Fruit fly (Drosophila melanogaster) whole organism, embryonic: ENCODE results near the gene CG18269.

ENCODE experiments used
- Antp ChIP-seq: fragments of 200-800 bp; sonication (Bioruptor generic); optimal IDR thresholded peaks from 3 replicates; lab custom pipeline; 2016; ENCODE audit warnings: missing biosample characterization, missing genetic modification characterization
- Atf3 ChIP-seq: fragments of 200-800 bp; sonication (Bioruptor generic); optimal IDR thresholded peaks from 3 replicates; lab custom pipeline; 2016; ENCODE audit warnings: missing biosample characterization, missing genetic modification characterization
- Bdp1 ChIP-seq: fragments of 200-800 bp; sonication (Bioruptor generic); optimal IDR thresholded peaks from 3 replicates; lab custom pipeline; 2016; ENCODE audit warnings: missing biosample characterization, missing genetic modification characterization
- CG10431 ChIP-seq: fragments of 200-800 bp; sonication (Bioruptor generic); optimal IDR thresholded peaks from 3 replicates; lab custom pipeline; 2018; ENCODE audit warnings: missing biosample characterization, mild to moderate bottlenecking, missing genetic modification characterization
- CG10654 ChIP-seq: fragments of 200-800 bp; sonication (Bioruptor generic); optimal IDR thresholded peaks from 2 replicates; lab custom pipeline; 2016; ENCODE audit warnings: missing biosample characterization, missing genetic modification characterization
- CG10959 ChIP-seq: fragments of 200-800 bp; sonication (Bioruptor generic); IDR thresholded peaks from 2 replicates; pipeline ENCODE4 v1.3.6; 2022; ENCODE audit warnings: missing biosample characterization, missing genetic modification characterization
- CG12769 ChIP-seq: fragments of 200-800 bp; sonication (Bioruptor generic); optimal IDR thresholded peaks from 2 replicates; lab custom pipeline; 2019; ENCODE audit warnings: missing biosample characterization, mild to moderate bottlenecking, missing genetic modification characterization, moderate library complexity
- CG14965 ChIP-seq: fragments of 200-800 bp; sonication (Bioruptor generic); optimal IDR thresholded peaks from 2 replicates; lab custom pipeline; 2016; ENCODE audit warnings: missing biosample characterization, missing genetic modification characterization, borderline replicate concordance
- CG1529 ChIP-seq: fragments of 200-800 bp; sonication (Bioruptor generic); optimal IDR thresholded peaks from 3 replicates; lab custom pipeline; 2018; ENCODE audit warnings: missing biosample characterization, missing genetic modification characterization
- CG1832 ChIP-seq: fragments of 200-800 bp; sonication (Bioruptor generic); optimal IDR thresholded peaks from 2 replicates; lab custom pipeline; 2017; ENCODE audit warnings: missing biosample characterization, mild to moderate bottlenecking, missing genetic modification characterization, inconsistent platforms
- CG18619 ChIP-seq: fragments of 200-800 bp; sonication (Bioruptor generic); optimal IDR thresholded peaks from 3 replicates; lab custom pipeline; 2017; ENCODE audit warnings: missing biosample characterization, mild to moderate bottlenecking, missing genetic modification characterization
- CG30431 ChIP-seq: fragments of 200-800 bp; sonication (Bioruptor generic); optimal IDR thresholded peaks from 2 replicates; lab custom pipeline; 2017; ENCODE audit warnings: missing biosample characterization, missing genetic modification characterization
- CG3065 ChIP-seq: fragments of 200-800 bp; sonication (Bioruptor generic); optimal IDR thresholded peaks from 2 replicates; lab custom pipeline; 2016; ENCODE audit warnings: missing biosample characterization, missing genetic modification characterization
- CG31365 ChIP-seq: fragments of 200-800 bp; sonication (Bioruptor generic); optimal IDR thresholded peaks from 2 replicates; lab custom pipeline; 2018; ENCODE audit warnings: missing biosample characterization, mild to moderate bottlenecking, missing genetic modification characterization
- CG32767 ChIP-seq: fragments of 200-800 bp; sonication (Bioruptor generic); IDR thresholded peaks from 2 replicates; pipeline ENCODE4 v1.3.6; 2022; ENCODE audit warnings: missing biosample characterization, missing genetic modification characterization
- CG34422 ChIP-seq: fragments of 200-800 bp; sonication (Bioruptor generic); IDR thresholded peaks from 3 replicates; pipeline ENCODE4 v1.3.6; 2022; ENCODE audit warnings: missing biosample characterization, missing genetic modification characterization
- CG3995 ChIP-seq: fragments of 200-800 bp; sonication (Bioruptor generic); optimal IDR thresholded peaks from 3 replicates; lab custom pipeline; 2016; ENCODE audit warnings: missing biosample characterization, missing genetic modification characterization
- CG6689 ChIP-seq: fragments of 200-800 bp; sonication (Bioruptor generic); IDR thresholded peaks from 2 replicates; pipeline ENCODE4 v1.3.6; 2022; ENCODE audit warnings: missing biosample characterization, missing genetic modification characterization
- CG6813 ChIP-seq: fragments of 200-800 bp; sonication (Bioruptor generic); optimal IDR thresholded peaks from 2 replicates; lab custom pipeline; 2017; ENCODE audit warnings: missing biosample characterization, missing genetic modification characterization, mild to moderate bottlenecking, moderate library complexity, missing genetic modification reagents
- CG9876 ChIP-seq: fragments of 200-800 bp; sonication (Bioruptor generic); optimal IDR thresholded peaks from 2 replicates; lab custom pipeline; 2016; ENCODE audit warnings: missing biosample characterization, missing genetic modification characterization
- Dek ChIP-seq: fragments of 200-800 bp; sonication (Bioruptor generic); optimal IDR thresholded peaks from 3 replicates; lab custom pipeline; 2019; ENCODE audit warnings: missing biosample characterization, mild to moderate bottlenecking, missing genetic modification characterization, moderate library complexity
- Dref ChIP-seq: fragments of 200-800 bp; sonication (Bioruptor generic); IDR thresholded peaks from 2 replicates; pipeline ENCODE4 v1.3.6; 2022; ENCODE audit warnings: missing biosample characterization, missing genetic modification characterization
- Elba2 ChIP-seq: fragments of 200-800 bp; sonication (Bioruptor generic); optimal IDR thresholded peaks from 3 replicates; lab custom pipeline; 2016; ENCODE audit warnings: missing biosample characterization, missing genetic modification characterization
- Ets97D ChIP-seq: fragments of 200-800 bp; sonication (Bioruptor generic); optimal IDR thresholded peaks from 3 replicates; lab custom pipeline; 2016; ENCODE audit warnings: missing biosample characterization, missing genetic modification characterization
- Gug ChIP-seq: fragments of 200-800 bp; sonication (Bioruptor generic); IDR thresholded peaks from 4 replicates; pipeline ENCODE4 v1.3.6; 2022; ENCODE audit warnings: missing biosample characterization, missing genetic modification characterization
- HLH3B ChIP-seq: fragments of 200-800 bp; sonication (Bioruptor generic); IDR thresholded peaks from 2 replicates; pipeline ENCODE4 v1.3.6; 2022; ENCODE audit warnings: missing biosample characterization, missing genetic modification characterization
- HLHmδ ChIP-seq: fragments of 200-800 bp; sonication (Bioruptor generic); optimal IDR thresholded peaks from 2 replicates; lab custom pipeline; 2018; ENCODE audit warnings: missing biosample characterization, mild to moderate bottlenecking, missing genetic modification characterization, moderate library complexity
- Hmx ChIP-seq: fragments of 200-800 bp; sonication (Bioruptor generic); optimal IDR thresholded peaks from 2 replicates; lab custom pipeline; 2016; ENCODE audit warnings: missing biosample characterization, missing genetic modification characterization
- MESR4 ChIP-seq: fragments of 200-800 bp; sonication (Bioruptor generic); optimal IDR thresholded peaks from 2 replicates; lab custom pipeline; 2018; ENCODE audit warnings: missing biosample characterization, mild to moderate bottlenecking, missing genetic modification characterization, moderate library complexity
- Side ChIP-seq: fragments of 200-800 bp; sonication (Bioruptor generic); optimal IDR thresholded peaks from 2 replicates; lab custom pipeline; 2016; ENCODE audit warnings: missing biosample characterization, missing genetic modification characterization
- Taf1 ChIP-seq: fragments of 200-800 bp; sonication (Bioruptor generic); IDR thresholded peaks from 2 replicates; pipeline ENCODE4 v1.3.6; 2022; ENCODE audit warnings: missing biosample characterization, missing genetic modification characterization
- Xbp1 ChIP-seq: fragments of 200-800 bp; sonication (Bioruptor generic); optimal IDR thresholded peaks from 3 replicates; lab custom pipeline; 2016; ENCODE audit warnings: missing biosample characterization, mild to moderate bottlenecking, missing genetic modification characterization
- ab ChIP-seq: fragments of 200-800 bp; sonication (Bioruptor generic); optimal IDR thresholded peaks from 2 replicates; lab custom pipeline; 2016; ENCODE audit warnings: missing biosample characterization, missing genetic modification characterization
- ase ChIP-seq: fragments of 200-800 bp; sonication (Bioruptor generic); IDR thresholded peaks from 3 replicates; pipeline ENCODE4 v1.3.6; 2022; ENCODE audit warnings: missing biosample characterization, missing genetic modification characterization
- crp ChIP-seq, 2 experiments: fragments of 200-800 bp; sonication (Bioruptor generic); optimal IDR thresholded peaks; 2 replicates in 1 of 2; 3 replicates in 1 of 2; lab custom pipeline; 2017; ENCODE audit warnings: missing biosample characterization in 2 of 2, missing genetic modification characterization in 2 of 2, mild to moderate bottlenecking in 1 of 2, moderate library complexity in 1 of 2
- dm ChIP-seq: fragments of 200-800 bp; sonication (Bioruptor generic); optimal IDR thresholded peaks from 3 replicates; lab custom pipeline; 2016; ENCODE audit warnings: missing biosample characterization, missing genetic modification characterization
- fd96Cb ChIP-seq: fragments of 200-800 bp; sonication (Bioruptor generic); optimal IDR thresholded peaks from 2 replicates; lab custom pipeline; 2018; ENCODE audit warnings: missing biosample characterization, mild to moderate bottlenecking, missing genetic modification characterization, moderate library complexity
- gt ChIP-seq: fragments of 200-800 bp; sonication (Bioruptor generic); IDR thresholded peaks from 2 replicates; pipeline ENCODE4 v1.3.6; 2022; ENCODE audit warnings: missing biosample characterization, missing genetic modification characterization
- jing ChIP-seq: fragments of 200-800 bp; sonication (Bioruptor generic); optimal IDR thresholded peaks from 2 replicates; lab custom pipeline; 2018; ENCODE audit warnings: missing biosample characterization, mild to moderate bottlenecking, missing genetic modification characterization
- kay ChIP-seq: fragments of 200-800 bp; sonication (Bioruptor generic); optimal IDR thresholded peaks from 2 replicates; lab custom pipeline; 2016; ENCODE audit warnings: missing biosample characterization, missing genetic modification characterization
- nom ChIP-seq: fragments of 200-800 bp; sonication (Bioruptor generic); optimal IDR thresholded peaks from 2 replicates; lab custom pipeline; 2017; ENCODE audit warnings: missing biosample characterization, missing genetic modification characterization, mild to moderate bottlenecking, moderate library complexity, missing genetic modification reagents
- pros ChIP-seq: fragments of 200-800 bp; sonication (Bioruptor generic); optimal IDR thresholded peaks from 3 replicates; lab custom pipeline; 2019; ENCODE audit warnings: missing biosample characterization, mild to moderate bottlenecking, missing genetic modification characterization, moderate library complexity
- row ChIP-seq: fragments of 200-800 bp; sonication (Bioruptor generic); IDR thresholded peaks from 3 replicates; pipeline ENCODE4 v1.3.6; 2022; ENCODE audit warnings: missing biosample characterization, missing genetic modification characterization
- sd ChIP-seq: fragments of 200-800 bp; sonication (Bioruptor generic); optimal IDR thresholded peaks from 3 replicates; lab custom pipeline; 2018; ENCODE audit warnings: missing biosample characterization, mild to moderate bottlenecking, missing genetic modification characterization, moderate library complexity
- tgo ChIP-seq: fragments of 200-800 bp; sonication (Bioruptor generic); IDR thresholded peaks from 3 replicates; pipeline ENCODE4 v1.3.6; 2022; ENCODE audit warnings: missing biosample characterization, missing genetic modification characterization
- tna ChIP-seq: fragments of 200-800 bp; sonication (Bioruptor generic); IDR thresholded peaks from 2 replicates; pipeline ENCODE4 v1.3.6; 2022; ENCODE audit warnings: missing biosample characterization, missing genetic modification characterization; ENCODE audit not compliant: partially characterized antibody
- twi ChIP-seq: fragments of 200-800 bp; optimal IDR thresholded peaks from 2 replicates; lab custom pipeline; 2019; ENCODE audit warnings: missing biosample characterization, mild to moderate bottlenecking, missing genetic modification characterization, moderate library complexity
- vnd ChIP-seq: fragments of 200-800 bp; sonication (Bioruptor generic); IDR thresholded peaks from 3 replicates; pipeline ENCODE4 v1.3.6; 2022; ENCODE audit warnings: missing biosample characterization, missing genetic modification characterization; ENCODE audit not compliant: partially characterized antibody
- wor ChIP-seq: fragments of 200-800 bp; sonication (Bioruptor generic); IDR thresholded peaks from 2 replicates; pipeline ENCODE4 v1.3.6; 2022; ENCODE audit warnings: missing biosample characterization, missing genetic modification characterization
- z ChIP-seq: fragments of 200-800 bp; sonication (Bioruptor generic); IDR thresholded peaks from 3 replicates; pipeline ENCODE4 v1.3.6; 2022; ENCODE audit warnings: missing biosample characterization, missing genetic modification characterization

CG18269 gene

dm6 chr2L:5542944-5543515, 8.6 kb upstream of the CG18269 start (continued):
- TF ChIP-seq CG6689 (peak; percentile 46), CG10654 (GFP tag; lab: Kevin White, UChicago) (no peak), CG10431 (GFP tag; lab: Kevin White, UChicago) (no peak), twi (tag; lab: Kevin White, UChicago) (no peak), Side (peak; percentile 44), Bdp1 (GFP tag; lab: Kevin White, UChicago) (no peak), CG3995 (GFP tag; lab: Kevin White, UChicago) (no peak), CG31365 (tag; lab: Kevin White, UChicago) (no peak), jing (GFP tag; lab: Kevin White, UChicago) (no peak), CG10959 (GFP tag; lab: Robert Waterston, UW) (no peak), sd (tag; lab: Kevin White, UChicago) (peak; percentile 99), wor (no peak), CG18619 (GFP tag; lab: Kevin White, UChicago) (peak; percentile 31), Elba2 (no peak), Atf3 (no peak), tna (GFP tag; lab: Robert Waterston, UW) (no peak), crp (GFP tag; optimal IDR thresholded peaks at IDR 0.05; lab: Kevin White, UChicago) (no peak), Antp (GFP tag; lab: Kevin White, UChicago) (peak; percentile 49), z (GFP tag; lab: Robert Waterston, UW) (peak; percentile 99), nom (no peak), Hmx (no peak), ab (GFP tag; lab: Kevin White, UChicago) (peak; percentile 15), row (GFP tag; lab: Robert Waterston, UW) (peak; percentile 82), CG1529 (no peak), CG30431 (no peak), CG14965 (GFP tag; lab: Kevin White, UChicago) (no peak), Dek (peak; percentile 39), Xbp1 (peak; percentile 42), CG9876 (GFP tag; lab: Kevin White, UChicago) (peak; percentile 39), gt (GFP tag; lab: Robert Waterston, UW) (no peak), dm (GFP tag; lab: Kevin White, UChicago) (peak; percentile 49), HLHmδ (GFP tag; lab: Kevin White, UChicago) (no peak), kay (GFP tag; lab: Kevin White, UChicago) (peak; percentile 11), Dref (GFP tag; lab: Robert Waterston, UW) (no peak), CG3065 (no peak), fd96Cb (tag; lab: Kevin White, UChicago) (no peak), Gug (GFP tag; lab: Robert Waterston, UW) (peak; percentile 28; the same call in 1 of the 4 replicates), MESR4 (GFP tag; lab: Kevin White, UChicago) (peak; percentile 15), vnd (GFP tag; lab: Robert Waterston, UW) (no peak), CG34422 (peak; percentile 86), Ets97D (no peak), ase (GFP tag; lab: Robert Waterston, UW) (peak; percentile 42; the same call in 1 of the 3 replicates), tgo (GFP tag; lab: Robert Waterston, UW) (peak; percentile 57; the same call in 2 of the 3 replicates), CG1832 (GFP tag; lab: Kevin White, UChicago) (peak; percentile 60), CG6813 (peak; percentile 61), HLH3B (GFP tag; lab: Robert Waterston, UW) (0 out of 2 replicates have a peak, but pooled peaks have one; percentile 42), pros (no peak), Taf1 (GFP tag; lab: Robert Waterston, UW) (no peak; the same call in 1 of the 2 replicates), CG32767 (GFP tag; lab: Robert Waterston, UW) (peak; percentile 58; the same call in 1 of the 2 replicates), CG12769 (tag; lab: Kevin White, UChicago) (no peak)
